Fruit fly (Drosophila melanogaster) whole organism, pupa: Measurements from ENCODE around the gene grp.

Experiments used
- CG10348 ChIP-seq: fragments of 200-800 bp; sonication (Bioruptor generic); IDR thresholded peaks from 2 replicates; pipeline ENCODE4 v1.3.6; 2022; ENCODE audit warnings: missing biosample characterization, missing genetic modification characterization
- CG15710 ChIP-seq: fragments of 200-800 bp; sonication (Bioruptor generic); optimal IDR thresholded peaks from 2 replicates; lab custom pipeline; 2018; ENCODE audit warnings: missing biosample characterization, mild to moderate bottlenecking, missing genetic modification characterization, moderate library complexity
- EcR ChIP-seq: fragments of 200-800 bp; sonication (Bioruptor generic); optimal IDR thresholded peaks from 3 replicates; lab custom pipeline; 2019; ENCODE audit warnings: missing biosample characterization, missing genetic modification characterization, mild to moderate bottlenecking, moderate library complexity, missing genetic modification reagents
- Pif1A ChIP-seq: fragments of 200-800 bp; sonication (Bioruptor generic); optimal IDR thresholded peaks from 3 replicates; lab custom pipeline; 2016; ENCODE audit warnings: missing biosample characterization, missing genetic modification characterization
- Snoo ChIP-seq: fragments of 200-800 bp; sonication (Bioruptor generic); optimal IDR thresholded peaks from 3 replicates; lab custom pipeline; 2017; ENCODE audit warnings: missing biosample characterization, mild to moderate bottlenecking, missing genetic modification characterization, inconsistent platforms

dm6 chr2L:16689800-16690618, 10.2 kb downstream of the grp start:
- TF ChIP-seq Pif1A (GFP tag; lab: Kevin White, UChicago) = peak; percentile 61
- TF ChIP-seq Snoo (tag; lab: Kevin White, UChicago) = peak; percentile 34
- no peak for TF ChIP-seq EcR
- TF ChIP-seq CG15710 (tag; lab: Kevin White, UChicago) = peak; percentile 57
- TF ChIP-seq CG10348 (GFP tag; lab: Robert Waterston, UW) = no peak
